Worm (Caenorhabditis elegans) whole organism, young adult: Measurements from ENCODE around the gene him-5.

Experiments used
- B0019.2 ChIP-seq: fragments of 200-800 bp; sonication (Bioruptor generic); conservative IDR thresholded peaks from 2 replicates; pipeline ENCODE4 v1.3.6; 2022; ENCODE audit warnings: missing genetic modification reagents, missing genetic modification characterization, missing compliant biosample characterization
- B0035.1 ChIP-seq: sonication (generic microtip); optimal IDR thresholded peaks from 2 replicates; lab custom pipeline; 2016; ENCODE audit warnings: missing genetic modification characterization, mild to moderate bottlenecking, missing compliant biosample characterization, missing genotype, missing genetic modification reagents
- B0261.1 ChIP-seq: sonication (generic microtip); optimal IDR thresholded peaks from 2 replicates; lab custom pipeline; 2016; ENCODE audit warnings: mild to moderate bottlenecking, missing genetic modification characterization, moderate library complexity, missing compliant biosample characterization
- C17E4.6 ChIP-seq: fragments of 200-800 bp; sonication (Bioruptor generic); IDR thresholded peaks from 2 replicates; pipeline ENCODE4 v1.3.6; 2022; ENCODE audit warnings: missing genetic modification reagents, missing genetic modification characterization, missing compliant biosample characterization
- F33H1.4 ChIP-seq: fragments of 200-800 bp; sonication (Bioruptor generic); IDR thresholded peaks from 2 replicates; pipeline ENCODE4 v1.3.6; 2022; ENCODE audit warnings: missing genetic modification reagents, missing genetic modification characterization, missing compliant biosample characterization
- F37B4.10 ChIP-seq: fragments of 200-800 bp; sonication (Bioruptor generic); IDR thresholded peaks from 2 replicates; pipeline ENCODE4 v1.3.6; 2022; ENCODE audit warnings: missing genetic modification characterization, missing compliant biosample characterization
- F49E8.2 ChIP-seq: sonication (generic microtip); optimal IDR thresholded peaks from 3 replicates; lab custom pipeline; 2017; ENCODE audit warnings: missing genetic modification characterization, mild to moderate bottlenecking, missing compliant biosample characterization, antibody characterized with exemption, moderate library complexity; ENCODE audit not compliant: insufficient read depth
- F55B11.4 ChIP-seq: sonication (generic microtip); optimal IDR thresholded peaks from 2 replicates; lab custom pipeline; 2016; ENCODE audit warnings: missing compliant biosample characterization, missing genetic modification characterization, borderline replicate concordance; ENCODE audit not compliant: insufficient read depth
- F57C9.4 ChIP-seq: sonication (generic microtip); optimal IDR thresholded peaks from 2 replicates; lab custom pipeline; 2017; ENCODE audit warnings: mild to moderate bottlenecking, missing genetic modification characterization, missing compliant biosample characterization
- Y79H2A.3 ChIP-seq: fragments of 200-800 bp; sonication (Bioruptor generic); conservative IDR thresholded peaks from 2 replicates; pipeline ENCODE4 v1.3.6; 2022; ENCODE audit warnings: missing genetic modification reagents, missing genetic modification characterization, missing compliant biosample characterization
- Y95B8A.8 ChIP-seq: fragments of 200-800 bp; sonication (Bioruptor generic); IDR thresholded peaks from 2 replicates; pipeline ENCODE4 v1.3.6; 2022; ENCODE audit warnings: missing genetic modification reagents, missing genetic modification characterization, missing compliant biosample characterization
- aptf-2 ChIP-seq: fragments of 200-800 bp; sonication (Bioruptor generic); conservative IDR thresholded peaks from 2 replicates; pipeline ENCODE4 v1.3.6; 2022; ENCODE audit warnings: missing genetic modification reagents, missing genetic modification characterization, missing compliant biosample characterization
- bed-1 ChIP-seq: fragments of 200-800 bp; sonication (Bioruptor generic); IDR thresholded peaks from 2 replicates; pipeline ENCODE4 v1.3.6; 2022; ENCODE audit warnings: missing genetic modification reagents, missing genetic modification characterization, missing compliant biosample characterization
- cebp-1 ChIP-seq, 2 experiments: fragments of 200-800 bp in 1 of 2; sonication (Bioruptor generic) in 1 of 2; sonication (generic microtip) in 1 of 2; IDR thresholded peaks in 1 of 2; optimal IDR thresholded peaks in 1 of 2; 2 replicates each; pipeline versions ENCODE4 v1.3.6 to Lab custom; 2017 to 2022; ENCODE audit warnings: missing compliant biosample characterization in 2 of 2, missing genetic modification characterization in 2 of 2, mild to moderate bottlenecking in 1 of 2, missing genetic modification reagents in 1 of 2, moderate library complexity in 1 of 2
- cebp-2 ChIP-seq: fragments of 200-800 bp; sonication (Bioruptor generic); IDR thresholded peaks from 2 replicates; pipeline ENCODE4 v1.3.6; 2022; ENCODE audit warnings: missing genetic modification characterization, missing compliant biosample characterization
- ceh-40 ChIP-seq: fragments of 200-800 bp; sonication (Bioruptor generic); IDR thresholded peaks from 2 replicates; pipeline ENCODE4 v1.3.6; 2022; ENCODE audit warnings: missing genetic modification characterization, missing compliant biosample characterization
- ceh-79 ChIP-seq: sonication (generic microtip); optimal IDR thresholded peaks from 2 replicates; lab custom pipeline; 2017; ENCODE audit warnings: mild to moderate bottlenecking, missing genetic modification characterization, missing compliant biosample characterization
- ceh-91 ChIP-seq: fragments of 200-800 bp; sonication (Bioruptor generic); IDR thresholded peaks from 2 replicates; pipeline ENCODE4 v1.3.6; 2022; ENCODE audit warnings: missing genetic modification reagents, missing genetic modification characterization, missing compliant biosample characterization
- chd-7 ChIP-seq: sonication (generic microtip); optimal IDR thresholded peaks from 2 replicates; lab custom pipeline; 2016; ENCODE audit warnings: mild to moderate bottlenecking, missing genetic modification characterization, moderate library complexity, missing compliant biosample characterization
- dpff-1 ChIP-seq: sonication (generic microtip); optimal IDR thresholded peaks from 2 replicates; lab custom pipeline; 2017; ENCODE audit warnings: mild to moderate bottlenecking, missing genetic modification characterization, missing compliant biosample characterization
- efl-1 ChIP-seq: fragments of 150-350 bp; optimal IDR thresholded peaks from 2 replicates; lab custom pipeline; 2014; ENCODE audit warnings: missing biosample characterization, missing genetic modification reagents, missing genetic modification characterization
- egl-18 ChIP-seq: fragments of 200-800 bp; sonication (Bioruptor generic); IDR thresholded peaks from 2 replicates; pipeline ENCODE4 v1.3.6; 2022; ENCODE audit warnings: missing genetic modification reagents, missing genetic modification characterization, missing compliant biosample characterization
- egl-44 ChIP-seq: fragments of 200-800 bp; sonication (Bioruptor generic); IDR thresholded peaks from 2 replicates; pipeline ENCODE4 v1.3.6; 2022; ENCODE audit warnings: missing genetic modification reagents, missing genetic modification characterization, missing compliant biosample characterization
- ekl-4 ChIP-seq: fragments of 200-800 bp; sonication (Bioruptor generic); IDR thresholded peaks from 2 replicates; pipeline ENCODE4 v1.3.6; 2022; ENCODE audit warnings: missing genetic modification reagents, missing genetic modification characterization, missing compliant biosample characterization
- ets-4 ChIP-seq: fragments of 200-800 bp; sonication (Bioruptor generic); optimal IDR thresholded peaks from 2 replicates; lab custom pipeline; 2018; ENCODE audit warnings: mild to moderate bottlenecking, missing genetic modification characterization, missing compliant biosample characterization
- gei-17 ChIP-seq: fragments of 200-800 bp; sonication (Bioruptor generic); optimal IDR thresholded peaks from 2 replicates; lab custom pipeline; 2018; ENCODE audit warnings: mild to moderate bottlenecking, missing genetic modification characterization, missing compliant biosample characterization
- hmg-1.2 ChIP-seq: fragments of 200-800 bp; sonication (Bioruptor generic); IDR thresholded peaks from 2 replicates; pipeline ENCODE4 v1.3.6; 2022; ENCODE audit warnings: missing genetic modification reagents, missing genetic modification characterization, missing compliant biosample characterization
- hrde-1 ChIP-seq: sonication (generic microtip); optimal IDR thresholded peaks from 2 replicates; lab custom pipeline; 2016; ENCODE audit warnings: missing genetic modification characterization, mild to moderate bottlenecking, missing compliant biosample characterization, moderate library complexity, missing genotype, missing genetic modification reagents, borderline replicate concordance
- let-526 ChIP-seq: fragments of 200-800 bp; sonication (Bioruptor generic); IDR thresholded peaks from 2 replicates; pipeline ENCODE4 v1.3.6; 2022; ENCODE audit warnings: missing genetic modification reagents, missing genetic modification characterization, missing compliant biosample characterization
- mxl-1 ChIP-seq: sonication (generic microtip); optimal IDR thresholded peaks from 2 replicates; lab custom pipeline; 2016; ENCODE audit warnings: missing genetic modification characterization, missing compliant biosample characterization
- nhr-179 ChIP-seq: sonication (generic microtip); optimal IDR thresholded peaks from 2 replicates; lab custom pipeline; 2016; ENCODE audit warnings: mild to moderate bottlenecking, missing genetic modification characterization, missing compliant biosample characterization
- nhr-27 ChIP-seq: fragments of 200-800 bp; sonication (Bioruptor generic); optimal IDR thresholded peaks from 2 replicates; lab custom pipeline; 2018; ENCODE audit warnings: mild to moderate bottlenecking, missing genetic modification characterization, moderate library complexity, missing compliant biosample characterization
- nhr-80 ChIP-seq: sonication (generic microtip); optimal IDR thresholded peaks from 2 replicates; lab custom pipeline; 2016; ENCODE audit warnings: missing genetic modification characterization, missing compliant biosample characterization
- pbrm-1 ChIP-seq: fragments of 200-800 bp; sonication (Bioruptor generic); IDR thresholded peaks from 2 replicates; pipeline ENCODE4 v1.3.6; 2022; ENCODE audit warnings: missing genetic modification reagents, missing genetic modification characterization, missing compliant biosample characterization
- pha-4 ChIP-seq: fragments of 150-350 bp; sonication (generic microtip); optimal IDR thresholded peaks from 2 replicates; lab custom pipeline; 2014; ENCODE audit warnings: missing biosample characterization, missing genetic modification reagents, missing genetic modification characterization
- rcor-1 ChIP-seq: fragments of 200-800 bp; sonication (Bioruptor generic); IDR thresholded peaks from 2 replicates; pipeline ENCODE4 v1.3.6; 2022; ENCODE audit warnings: missing genetic modification reagents, missing genetic modification characterization, missing compliant biosample characterization
- repo-1 ChIP-seq: sonication (generic microtip); optimal IDR thresholded peaks from 2 replicates; lab custom pipeline; 2017; ENCODE audit warnings: mild to moderate bottlenecking, missing genetic modification characterization, missing compliant biosample characterization
- snpc-4 ChIP-seq, 5 experiments: fragments of 150-350 bp in 1 of 5; sonication (generic microtip) in 4 of 5; optimal IDR thresholded peaks; 2 replicates each; lab custom pipeline; 2014 to 2018; ENCODE audit warnings: missing genetic modification characterization in 5 of 5, missing biosample characterization in 3 of 5, antibody characterized with exemption in 2 of 5, mild to moderate bottlenecking in 2 of 5, missing compliant biosample characterization in 2 of 5, missing genotype in 2 of 5, moderate library complexity in 2 of 5, missing genetic modification reagents in 1 of 5
- somi-1 ChIP-seq: fragments of 200-800 bp; sonication (Bioruptor generic); optimal IDR thresholded peaks from 2 replicates; lab custom pipeline; 2018; ENCODE audit warnings: mild to moderate bottlenecking, missing genetic modification characterization, missing compliant biosample characterization
- zim-3 ChIP-seq: sonication (generic microtip); optimal IDR thresholded peaks from 2 replicates; lab custom pipeline; 2017; ENCODE audit warnings: mild to moderate bottlenecking, missing genetic modification characterization, moderate library complexity, missing compliant biosample characterization
- ztf-18 ChIP-seq: sonication (generic microtip); optimal IDR thresholded peaks from 2 replicates; lab custom pipeline; 2016; ENCODE audit warnings: missing genotype, mild to moderate bottlenecking, missing genetic modification characterization, missing compliant biosample characterization
- ztf-22 ChIP-seq: fragments of 200-800 bp; sonication (Bioruptor generic); optimal IDR thresholded peaks from 2 replicates; lab custom pipeline; 2018; ENCODE audit warnings: mild to moderate bottlenecking, missing genetic modification characterization, moderate library complexity, missing compliant biosample characterization
- ztf-25 ChIP-seq: fragments of 200-800 bp; sonication (Bioruptor generic); IDR thresholded peaks from 2 replicates; pipeline ENCODE4 v1.3.6; 2022; ENCODE audit warnings: missing genetic modification reagents, missing genetic modification characterization, missing compliant biosample characterization
- ztf-28 ChIP-seq: fragments of 200-800 bp; sonication (Bioruptor generic); IDR thresholded peaks from 2 replicates; pipeline ENCODE4 v1.3.6; 2022; ENCODE audit warnings: missing genetic modification reagents, missing genetic modification characterization, missing compliant biosample characterization

Gene him-5

DNA sequence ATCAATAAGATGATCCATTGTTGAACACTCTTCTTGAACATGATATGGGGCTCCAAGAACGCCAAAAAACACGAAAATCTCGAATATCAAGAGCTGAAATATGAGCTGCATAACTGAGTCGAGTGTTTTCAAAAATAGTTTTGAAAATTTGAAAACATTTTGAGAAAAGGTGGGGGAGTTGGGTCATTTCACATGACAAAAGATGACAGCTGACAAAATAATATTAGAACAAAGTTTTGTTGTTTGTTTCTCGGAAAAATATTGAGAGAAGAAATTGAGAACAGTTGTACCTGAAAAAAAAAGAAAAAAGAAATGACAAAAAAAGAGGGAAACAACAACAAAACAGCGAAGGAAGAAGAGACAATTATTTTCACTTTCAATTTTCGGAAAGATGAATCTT is 8.3 kb downstream of the him-5 start, which contains the start of the genes D1086.2 and D1086.1:
D1086.2 (minus strand) TSS at position 150 of the 400 bp plus-strand sequence.
D1086.1 (plus strand) TSS at position 340 of the 400 bp plus-strand sequence.
- TF ChIP-seq cebp-2: no peak
- no peak for TF ChIP-seq nhr-80 (tag; lab: Kevin White, UChicago)
- no peak for TF ChIP-seq cebp-1 (GFP tag; IDR thresholded peaks at IDR 0.05; lab: Robert Waterston, UW)
- no peak for TF ChIP-seq cebp-1 (tag; optimal IDR thresholded peaks at IDR 0.05; lab: Kevin White, UChicago)
- no peak for TF ChIP-seq ztf-25 (GFP tag; lab: Robert Waterston, UW)
- TF ChIP-seq B0019.2: no peak
- TF ChIP-seq mxl-1 (tag; lab: Kevin White, UChicago): no peak
- no peak for TF ChIP-seq aptf-2 (GFP tag; lab: Robert Waterston, UW)
- no peak for TF ChIP-seq let-526 (GFP tag; lab: Robert Waterston, UW)
- TF ChIP-seq C17E4.6: no peak
- TF ChIP-seq chd-7: no peak
- no peak for TF ChIP-seq Y79H2A.3
- no peak for TF ChIP-seq F37B4.10 (GFP tag; lab: Robert Waterston, UW)
- no peak for TF ChIP-seq ztf-28 (GFP tag; lab: Robert Waterston, UW)
- TF ChIP-seq gei-17 (GFP tag; lab: Kevin White, UChicago): no peak
- no peak for TF ChIP-seq nhr-179
- TF ChIP-seq ztf-22 (GFP tag; lab: Kevin White, UChicago): no peak
- no peak for TF ChIP-seq B0261.1 (tag; lab: Kevin White, UChicago)
- TF ChIP-seq zim-3 (tag; lab: Kevin White, UChicago): no peak

DNA sequence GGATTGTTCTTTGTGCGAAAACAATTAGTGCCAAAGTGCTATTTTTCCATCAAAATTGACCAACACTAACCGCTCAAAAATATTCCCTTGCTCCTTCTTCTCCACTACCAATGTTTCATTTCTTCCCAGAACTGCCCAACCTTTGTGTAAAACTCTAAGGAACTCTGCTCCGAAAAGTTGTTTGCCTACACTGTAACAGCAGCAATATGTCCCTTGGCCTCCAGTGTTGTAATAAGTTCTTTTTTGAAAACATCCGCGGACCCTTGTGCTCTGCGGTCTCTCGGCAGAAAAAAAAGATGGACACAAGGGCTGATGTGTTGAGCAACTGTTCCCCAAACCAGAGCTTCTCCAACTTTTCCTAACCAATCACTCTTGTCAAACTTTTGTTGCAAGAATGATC is 10.7 kb downstream of the him-5 start, which contains the start of gene D1086.12:
D1086.12 (plus strand) TSS at position 301 of the 400 bp plus-strand sequence.
- TF ChIP-seq hrde-1 (tag; lab: Kevin White, UChicago) (no peak), F33H1.4 (GFP tag; lab: Robert Waterston, UW) (no peak), B0035.1 (tag; lab: Kevin White, UChicago) (no peak), egl-44 (GFP tag; lab: Robert Waterston, UW) (no peak), hmg-1.2 (GFP tag; lab: Robert Waterston, UW) (no peak), ceh-40 (GFP tag; lab: Robert Waterston, UW) (no peak), Y79H2A.3 (no peak), rcor-1 (GFP tag; lab: Robert Waterston, UW) (no peak), Y95B8A.8 (no peak), ets-4 (GFP tag; lab: Kevin White, UChicago) (no peak), ztf-18 (no peak), efl-1 (GFP tag; lab: Kevin White, UChicago) (no peak), nhr-27 (tag; lab: Kevin White, UChicago) (no peak), B0019.2 (no peak)

ce11 chrV:14103970-14104369 is 13.7 kb downstream of the him-5 start, which contains the start of gene D1086.9:
TSS of gene D1086.9 (plus strand) at chrV:14104270.
- no peak for TF ChIP-seq repo-1 (tag; lab: Kevin White, UChicago)
- TF ChIP-seq F57C9.4 (tag; lab: Kevin White, UChicago): no peak

- no peak for TF ChIP-seq F49E8.2 (tag; lab: Kevin White, UChicago)
- no peak for TF ChIP-seq ekl-4
- TF ChIP-seq Y79H2A.3: no peak
- TF ChIP-seq ceh-79 (tag; lab: Kevin White, UChicago): no peak
- no peak for TF ChIP-seq F37B4.10 (GFP tag; lab: Robert Waterston, UW)
- TF ChIP-seq ceh-91 (GFP tag; lab: Robert Waterston, UW): no peak
- TF ChIP-seq snpc-4 (GFP tag; optimal IDR thresholded peaks at IDR 0.05; lab: Kevin White, UChicago): no peak
- no peak for TF ChIP-seq snpc-4 (tag; optimal IDR thresholded peaks at IDR 0.05; lab: Kevin White, UChicago)
- no peak for TF ChIP-seq bed-1 (GFP tag; lab: Robert Waterston, UW)
- TF ChIP-seq F55B11.4 (tag; lab: Kevin White, UChicago): no peak
- TF ChIP-seq nhr-80 (tag; lab: Kevin White, UChicago): no peak
- no peak for TF ChIP-seq pha-4 (tag; lab: Kevin White, UChicago)
- no peak for TF ChIP-seq pbrm-1 (GFP tag; lab: Robert Waterston, UW)
- TF ChIP-seq somi-1 (GFP tag; lab: Kevin White, UChicago): no peak
- no peak for TF ChIP-seq egl-18 (GFP tag; lab: Robert Waterston, UW)
- no peak for TF ChIP-seq dpff-1 (tag; lab: Kevin White, UChicago)
- TF ChIP-seq ztf-25 (GFP tag; lab: Robert Waterston, UW): no peak
- TF ChIP-seq ztf-28 (GFP tag; lab: Robert Waterston, UW): no peak
These were observed 17.3 kb downstream of the him-5 start, which contains the start of gene H39E23.3 for ce11 chrV:14107511-14107910. TSS of gene H39E23.3 (plus strand) at chrV:14107811.
